Worm (Caenorhabditis elegans) whole organism, L3 larva: ENCODE data around the gene prx-14.
A peak's percentile ranks its signal among the peaks of the same experiment; 100 is the strongest.

Source experiments
- R02D3.7 ChIP-seq: fragments of 150-350 bp; optimal IDR thresholded peaks from 2 replicates; lab custom pipeline; 2014; ENCODE audit warnings: missing biosample characterization, missing genetic modification characterization
- ZK546.5 ChIP-seq: sonication (generic microtip); optimal IDR thresholded peaks from 2 replicates; lab custom pipeline; 2017; ENCODE audit warnings: missing biosample characterization, missing genetic modification characterization
- aly-2 ChIP-seq: fragments of 150-350 bp; optimal IDR thresholded peaks from 2 replicates; lab custom pipeline; 2014; ENCODE audit warnings: missing biosample characterization, missing genetic modification characterization
- ceh-16 ChIP-seq: sonication (generic microtip); optimal IDR thresholded peaks from 2 replicates; lab custom pipeline; 2017; ENCODE audit warnings: missing biosample characterization, missing genetic modification characterization
- daf-12 ChIP-seq: fragments of 150-350 bp; optimal IDR thresholded peaks from 2 replicates; lab custom pipeline; 2014; ENCODE audit warnings: missing biosample characterization, missing genetic modification reagents, missing genetic modification characterization
- elt-2 ChIP-seq: sonication (generic microtip); optimal IDR thresholded peaks from 2 replicates; lab custom pipeline; 2016; ENCODE audit warnings: missing genetic modification reagents, mild to moderate bottlenecking, missing genetic modification characterization, missing compliant biosample characterization
- elt-3 ChIP-seq, 3 experiments: fragments of 150-350 bp in 1 of 3; sonication (generic microtip) in 2 of 3; optimal IDR thresholded peaks; 2 replicates in 2 of 3; 4 replicates in 1 of 3; lab custom pipeline; 2014 to 2017; ENCODE audit warnings: missing biosample characterization in 3 of 3, missing genetic modification characterization in 3 of 3
- fkh-10 ChIP-seq: sonication (generic microtip); optimal IDR thresholded peaks from 2 replicates; lab custom pipeline; 2017; ENCODE audit warnings: missing biosample characterization, missing genetic modification reagents, missing genetic modification characterization
- fos-1 ChIP-seq: fragments of 150-350 bp; optimal IDR thresholded peaks from 2 replicates; lab custom pipeline; 2014; ENCODE audit warnings: missing biosample characterization, missing genetic modification characterization
- lin-15B ChIP-seq: fragments of 150-350 bp; optimal IDR thresholded peaks from 2 replicates; lab custom pipeline; 2014; ENCODE audit warnings: missing biosample characterization, missing genetic modification characterization
- lin-39 ChIP-seq: fragments of 150-350 bp; optimal IDR thresholded peaks from 2 replicates; lab custom pipeline; 2018; ENCODE audit warnings: missing biosample characterization, missing genetic modification reagents, missing genetic modification characterization
- mdl-1 ChIP-seq: fragments of 150-350 bp; optimal IDR thresholded peaks from 2 replicates; lab custom pipeline; 2014; ENCODE audit warnings: missing biosample characterization, missing genetic modification characterization
- mml-1 ChIP-seq: fragments of 150-350 bp; sonication (generic microtip); optimal IDR thresholded peaks from 3 replicates; lab custom pipeline; 2014; ENCODE audit warnings: missing biosample characterization, missing genetic modification characterization
- nfya-1 ChIP-seq: sonication (generic microtip); optimal IDR thresholded peaks from 2 replicates; lab custom pipeline; 2017; ENCODE audit warnings: missing genetic modification characterization, mild to moderate bottlenecking, missing compliant biosample characterization, antibody characterized with exemption, moderate library complexity; ENCODE audit not compliant: insufficient read depth
- nhr-11 ChIP-seq: fragments of 150-350 bp; optimal IDR thresholded peaks from 2 replicates; lab custom pipeline; 2014; ENCODE audit warnings: missing biosample characterization, missing genetic modification characterization
- nhr-12 ChIP-seq: fragments of 150-350 bp; optimal IDR thresholded peaks from 2 replicates; lab custom pipeline; 2014; ENCODE audit warnings: missing biosample characterization, missing genetic modification characterization
- nhr-237 ChIP-seq: fragments of 150-350 bp; optimal IDR thresholded peaks from 2 replicates; lab custom pipeline; 2014; ENCODE audit warnings: missing biosample characterization, missing genetic modification characterization
- nhr-25 ChIP-seq: sonication (generic microtip); optimal IDR thresholded peaks from 2 replicates; lab custom pipeline; 2017; ENCODE audit warnings: missing biosample characterization, missing genetic modification characterization
- nhr-43 ChIP-seq: sonication (generic microtip); optimal IDR thresholded peaks from 2 replicates; lab custom pipeline; 2016; ENCODE audit warnings: mild to moderate bottlenecking, missing genetic modification characterization, missing compliant biosample characterization; ENCODE audit not compliant: poor library complexity, severe bottlenecking
- nhr-67 ChIP-seq: fragments of 150-350 bp; optimal IDR thresholded peaks from 2 replicates; lab custom pipeline; 2014; ENCODE audit warnings: missing biosample characterization, missing genetic modification characterization
- nhr-76 ChIP-seq: fragments of 150-350 bp; sonication (generic microtip); optimal IDR thresholded peaks from 5 replicates; lab custom pipeline; 2014; ENCODE audit warnings: missing biosample characterization, missing genetic modification characterization
- pha-4 ChIP-seq: fragments of 150-350 bp; optimal IDR thresholded peaks from 2 replicates; lab custom pipeline; 2014; ENCODE audit warnings: missing biosample characterization, missing genetic modification reagents, missing genetic modification characterization
- pqm-1 ChIP-seq: fragments of 150-350 bp; optimal IDR thresholded peaks from 2 replicates; lab custom pipeline; 2017; ENCODE audit warnings: missing biosample characterization, missing genetic modification characterization, inconsistent platforms
- skn-1 ChIP-seq: fragments of 150-350 bp; optimal IDR thresholded peaks from 2 replicates; lab custom pipeline; 2014; ENCODE audit warnings: missing biosample characterization, missing genetic modification characterization
- snpc-4 ChIP-seq: fragments of 150-350 bp; optimal IDR thresholded peaks from 2 replicates; lab custom pipeline; 2014; ENCODE audit warnings: missing biosample characterization, missing genetic modification characterization
- tbx-2 ChIP-seq: sonication (generic microtip); optimal IDR thresholded peaks from 2 replicates; lab custom pipeline; 2016; ENCODE audit warnings: mild to moderate bottlenecking, missing genetic modification characterization, missing compliant biosample characterization
- zag-1 ChIP-seq: fragments of 150-350 bp; optimal IDR thresholded peaks from 2 replicates; lab custom pipeline; 2014; ENCODE audit warnings: missing biosample characterization, missing genetic modification characterization

The prx-14 gene

DNA sequence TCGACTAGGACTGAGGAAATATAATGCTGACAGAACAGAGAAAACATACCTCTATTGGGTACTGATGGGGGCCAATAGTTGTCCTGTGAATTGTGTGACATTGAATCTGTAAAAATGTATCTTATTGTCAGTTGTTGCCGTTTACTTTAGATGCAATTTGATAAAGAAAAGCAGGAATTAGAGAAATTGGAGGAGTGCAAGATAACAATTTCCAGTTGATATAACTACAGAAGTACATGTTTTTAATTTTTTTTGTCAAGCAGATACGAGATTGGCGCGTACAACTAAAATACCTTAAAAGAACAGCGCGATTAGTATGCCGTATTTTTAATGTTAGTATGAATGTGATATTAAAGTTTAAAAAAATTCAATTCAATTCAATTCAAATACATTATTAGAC is 35.1 kb downstream of the prx-14 start, which contains the start of gene zip-6:
Gene zip-6 (minus strand): TSS at position 101 of the 400 bp plus-strand sequence.
- TF ChIP-seq lin-15B (tag; lab: Kevin White, UChicago) (no peak), skn-1 (no peak), elt-2 (tag; lab: Kevin White, UChicago) (no peak), aly-2 (tag; lab: Kevin White, UChicago) (no peak), R02D3.7 (tag; lab: Kevin White, UChicago) (no peak), mml-1 (tag; lab: Kevin White, UChicago) (no peak), fkh-10 (no peak), nhr-67 (tag; lab: Kevin White, UChicago) (no peak), ZK546.5 (tag; lab: Kevin White, UChicago) (no peak), nhr-237 (no peak), tbx-2 (no peak), nhr-12 (tag; lab: Kevin White, UChicago) (no peak), fos-1 (tag; lab: Kevin White, UChicago) (no peak), nhr-11 (tag; lab: Kevin White, UChicago) (no peak), daf-12 (tag; lab: Kevin White, UChicago) (no peak), zag-1 (tag; lab: Kevin White, UChicago) (no peak)

DNA sequence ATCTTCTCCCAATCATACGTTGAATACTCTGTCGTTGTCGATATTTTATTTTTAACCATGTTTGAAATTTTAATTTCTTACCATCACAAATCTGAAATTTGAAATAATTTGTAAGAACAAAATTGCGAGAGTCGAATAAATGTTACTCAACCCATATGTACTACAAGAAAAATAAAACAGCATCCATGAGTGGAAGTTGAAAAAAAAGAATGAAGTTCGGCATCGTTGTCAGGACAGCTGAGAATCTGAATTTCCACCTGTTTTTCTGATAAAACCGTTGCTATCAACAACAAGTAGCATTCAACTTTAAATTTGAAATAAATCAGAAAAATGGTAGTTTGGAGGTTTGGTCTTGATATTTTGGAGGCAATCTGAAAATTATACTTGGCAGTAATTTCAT is 40.9 kb downstream of the prx-14 start, which contains the start of gene C29F4.3:
Gene C29F4.3 (minus strand): TSS at position 101 of the 400 bp plus-strand sequence.
- TF ChIP-seq nhr-237 (no peak), tbx-2 (no peak), lin-39 (tag; lab: Kevin White, UChicago) (no peak), snpc-4 (tag; lab: Kevin White, UChicago) (no peak), ceh-16 (tag; lab: Kevin White, UChicago) (no peak), nhr-11 (tag; lab: Kevin White, UChicago) (no peak)

ce11 chrIV:11225206-11225605 is 42.3 kb downstream of the prx-14 start, which contains the start of gene col-125:
TSS of gene col-125 (plus strand) at chrIV:11225506.
- TF ChIP-seq nfya-1 (peak; percentile 21), nhr-25 (tag; lab: Kevin White, UChicago) (peak; percentile 70), fos-1 (tag; lab: Kevin White, UChicago) (no peak)

- peak; percentile 51 for TF ChIP-seq nhr-43 (tag; lab: Kevin White, UChicago)
These were observed 43.0 kb downstream of the prx-14 start for ce11 chrIV:11225715-11226475.

DNA sequence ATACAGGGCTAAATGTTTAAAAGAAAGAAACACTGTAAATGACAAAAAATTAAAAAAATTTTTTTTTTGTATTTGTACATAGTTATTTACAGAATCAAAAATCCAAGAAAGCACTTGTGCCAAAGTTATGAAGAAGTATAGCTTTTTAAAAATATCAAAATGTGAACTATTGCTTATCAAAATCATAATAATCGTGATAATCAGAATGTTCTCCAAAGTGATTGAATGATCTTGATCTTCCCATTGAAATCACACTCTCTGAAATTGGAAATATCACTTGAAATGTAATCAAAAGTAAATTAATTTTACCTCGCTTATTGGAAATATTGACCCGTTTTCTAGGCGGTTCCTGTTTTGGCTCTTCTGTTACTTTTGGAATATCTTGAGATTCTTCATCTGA is 43.6 kb downstream of the prx-14 start:
- TF ChIP-seq nhr-25 (tag; lab: Kevin White, UChicago) (peak; percentile 1), elt-3 (tag; optimal IDR thresholded peaks at IDR 0.05; lab: Kevin White, UChicago) (peak in 1 of 3 experiments; percentile 51), tbx-2 (no peak), pha-4 (tag; lab: Kevin White, UChicago) (no peak), pqm-1 (tag; lab: Kevin White, UChicago) (no peak), R02D3.7 (tag; lab: Kevin White, UChicago) (peak; percentile 15), nhr-43 (tag; lab: Kevin White, UChicago) (peak; percentile 29)
- TF ChIP-seq, all 47 proteins: peak for 4

DNA sequence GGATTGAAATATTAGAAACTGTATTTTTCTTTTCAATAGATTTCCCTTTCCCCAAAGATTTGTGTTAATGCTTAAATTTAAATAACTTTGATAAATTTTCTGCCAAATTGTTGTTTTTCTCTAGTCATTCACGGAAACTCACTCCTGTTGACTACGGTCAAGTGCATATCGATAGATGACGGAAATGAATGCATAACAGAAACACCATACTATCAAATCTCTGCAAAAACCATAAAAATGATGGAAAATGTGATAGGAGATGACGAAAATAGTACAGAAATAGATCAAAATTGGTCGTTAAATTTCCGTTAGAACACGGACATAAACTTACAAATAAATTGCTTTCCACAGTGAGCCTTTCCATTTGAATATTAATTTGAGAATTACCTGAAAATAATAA is 46.1 kb downstream of the prx-14 start:
- TF ChIP-seq elt-2 (tag; lab: Kevin White, UChicago) (peak; percentile 45), pqm-1 (tag; lab: Kevin White, UChicago) (peak; percentile 12), mdl-1 (tag; lab: Kevin White, UChicago) (no peak)

DNA sequence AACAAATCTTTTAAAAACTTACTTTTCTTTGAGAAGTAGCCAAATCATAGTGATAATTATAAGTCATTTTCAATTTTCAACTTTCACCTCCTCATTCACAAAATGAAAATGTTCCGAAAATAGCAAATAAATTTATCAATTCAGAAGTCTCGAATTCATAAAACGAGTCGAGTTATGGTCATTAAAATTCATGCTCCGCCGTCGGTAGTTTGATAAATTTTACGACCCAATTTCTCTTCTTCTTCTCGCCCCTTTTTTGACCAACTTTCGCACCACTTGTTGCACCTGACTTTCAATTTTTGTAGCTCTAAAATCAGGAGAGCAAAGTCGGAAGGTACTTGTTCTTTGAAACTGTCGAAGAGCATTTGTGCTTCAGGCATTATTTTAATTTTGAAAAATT is 47.1 kb downstream of the prx-14 start, which contains the start of gene best-7:
Gene best-7 (minus strand): TSS at position 239 of the 400 bp plus-strand sequence.
- TF ChIP-seq elt-2 (tag; lab: Kevin White, UChicago) = peak; percentile 53
- TF ChIP-seq nhr-76 = no peak
- peak; percentile 11 for TF ChIP-seq pqm-1 (tag; lab: Kevin White, UChicago)
- TF ChIP-seq, all 47 proteins: peak for 2
